Fruit fly (Drosophila melanogaster) whole organism: ENCODE data around the gene NANS.

Source experiments
- CG8478 ChIP-seq: fragments of >200 bp; optimal IDR thresholded peaks from 2 replicates; lab custom pipeline; 2018; ENCODE audit warnings: inconsistent platforms
- psq ChIP-seq: fragments of >200 bp; optimal IDR thresholded peaks from 2 replicates; lab custom pipeline; 2017
- usp ChIP-seq: fragments of >200 bp; optimal IDR thresholded peaks from 2 replicates; lab custom pipeline; 2017; ENCODE audit warnings: missing biosample characterization, missing genetic modification characterization, mixed read lengths

DNA sequence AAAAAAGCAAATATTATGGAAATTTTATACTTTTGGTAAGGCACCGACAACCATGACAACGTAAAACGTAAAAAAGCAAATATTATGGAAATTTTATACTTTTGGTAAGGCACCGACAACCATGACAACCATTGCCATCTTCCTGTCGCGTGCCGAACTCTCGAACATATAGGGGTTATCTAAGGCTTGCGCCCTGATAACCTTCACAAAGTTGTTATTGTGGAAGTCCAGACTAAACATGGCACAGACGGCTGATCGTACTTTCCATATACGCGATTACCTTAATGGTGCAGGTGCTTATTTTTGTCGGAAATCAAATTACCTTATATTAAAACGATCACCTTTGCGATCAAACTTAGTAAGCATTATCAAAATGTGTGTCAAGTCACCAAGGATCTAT lies 19.1 kb downstream of the NANS start:
- no peak for TF ChIP-seq usp (GFP tag; lab: Kevin White, UChicago)
- no peak for TF ChIP-seq psq (lab: Kevin White, UChicago)
- TF ChIP-seq CG8478, result no peak
